Worm (Caenorhabditis elegans) whole organism, L2 larva: ENCODE measurements around the gene R02D5.24.

Experiments used
- C34F6.9 ChIP-seq: fragments of 150-350 bp; optimal IDR thresholded peaks from 2 replicates; lab custom pipeline; 2014; ENCODE audit warnings: missing biosample characterization, missing genetic modification characterization
- F13H6.1 ChIP-seq: sonication (generic microtip); optimal IDR thresholded peaks from 2 replicates; lab custom pipeline; 2016; ENCODE audit warnings: missing genetic modification characterization, missing compliant biosample characterization
- Y55F3AM.14 ChIP-seq: fragments of 200-800 bp; sonication (Bioruptor generic); optimal IDR thresholded peaks from 2 replicates; lab custom pipeline; 2018; ENCODE audit warnings: mild to moderate bottlenecking, missing genetic modification characterization, missing compliant biosample characterization
- alr-1 ChIP-seq: fragments of 150-350 bp; optimal IDR thresholded peaks from 2 replicates; lab custom pipeline; 2014; ENCODE audit warnings: missing biosample characterization, missing genetic modification characterization
- aly-2 ChIP-seq: fragments of 150-350 bp; optimal IDR thresholded peaks from 2 replicates; lab custom pipeline; 2014; ENCODE audit warnings: missing biosample characterization, missing genetic modification characterization
- ama-1 ChIP-seq: fragments of 150-350 bp; optimal IDR thresholded peaks from 2 replicates; lab custom pipeline; 2018; ENCODE audit warnings: inconsistent platforms
- blmp-1 ChIP-seq: sonication (generic microtip); optimal IDR thresholded peaks from 2 replicates; lab custom pipeline; 2017; ENCODE audit warnings: missing genetic modification characterization, mild to moderate bottlenecking, missing compliant biosample characterization, antibody characterized with exemption, moderate library complexity; ENCODE audit not compliant: insufficient read depth
- ceh-16 ChIP-seq: fragments of 150-350 bp; optimal IDR thresholded peaks from 2 replicates; lab custom pipeline; 2014; ENCODE audit warnings: missing biosample characterization, missing genetic modification characterization
- ceh-82 ChIP-seq: fragments of 150-350 bp; optimal IDR thresholded peaks from 2 replicates; lab custom pipeline; 2014; ENCODE audit warnings: missing biosample characterization, missing genetic modification characterization
- dmd-4 ChIP-seq: sonication (generic microtip); optimal IDR thresholded peaks from 2 replicates; lab custom pipeline; 2017; ENCODE audit warnings: missing biosample characterization, missing genetic modification characterization
- egl-27 ChIP-seq: sonication (generic microtip); optimal IDR thresholded peaks from 3 replicates; lab custom pipeline; 2017; ENCODE audit warnings: missing biosample characterization, missing genetic modification reagents, missing genetic modification characterization
- elt-1 ChIP-seq: fragments of 150-350 bp; optimal IDR thresholded peaks from 2 replicates; lab custom pipeline; 2014; ENCODE audit warnings: missing biosample characterization, missing genetic modification characterization
- fos-1 ChIP-seq: fragments of 150-350 bp; optimal IDR thresholded peaks from 2 replicates; lab custom pipeline; 2014; ENCODE audit warnings: missing biosample characterization, missing genetic modification characterization
- gmeb-1 ChIP-seq: fragments of 150-350 bp; optimal IDR thresholded peaks from 2 replicates; lab custom pipeline; 2014; ENCODE audit warnings: missing biosample characterization, missing genetic modification characterization
- lin-11 ChIP-seq: fragments of 150-350 bp; sonication (generic microtip); optimal IDR thresholded peaks from 2 replicates; lab custom pipeline; 2014; ENCODE audit warnings: missing biosample characterization, missing genetic modification characterization, inconsistent platforms, mixed read lengths
- lin-39 ChIP-seq: fragments of 150-350 bp; optimal IDR thresholded peaks from 2 replicates; lab custom pipeline; 2014; ENCODE audit warnings: missing biosample characterization, missing genetic modification reagents, missing genetic modification characterization
- lsy-2 ChIP-seq, 2 experiments: fragments of 150-350 bp in 1 of 2; sonication (generic microtip) in 1 of 2; optimal IDR thresholded peaks; 2 replicates each; lab custom pipeline; 2014 to 2017; ENCODE audit warnings: missing biosample characterization in 2 of 2, missing genetic modification characterization in 2 of 2
- mbf-1 ChIP-seq: sonication (generic microtip); optimal IDR thresholded peaks from 2 replicates; lab custom pipeline; 2017; ENCODE audit warnings: missing biosample characterization, missing genetic modification characterization
- mdl-1 ChIP-seq, 2 experiments: fragments of 150-350 bp in 1 of 2; sonication (generic microtip) in 1 of 2; optimal IDR thresholded peaks; 2 replicates each; lab custom pipeline; 2017; ENCODE audit warnings: missing biosample characterization in 2 of 2, missing genetic modification characterization in 2 of 2
- nhr-10 ChIP-seq: sonication (generic microtip); optimal IDR thresholded peaks from 2 replicates; lab custom pipeline; 2017; ENCODE audit warnings: missing biosample characterization, missing genetic modification characterization
- nhr-11 ChIP-seq: fragments of 150-350 bp; optimal IDR thresholded peaks from 2 replicates; lab custom pipeline; 2014; ENCODE audit warnings: missing biosample characterization, missing genetic modification characterization
- nhr-12 ChIP-seq: fragments of 150-350 bp; optimal IDR thresholded peaks from 2 replicates; lab custom pipeline; 2014; ENCODE audit warnings: missing biosample characterization, missing genetic modification characterization
- nhr-129 ChIP-seq: fragments of 150-350 bp; optimal IDR thresholded peaks from 2 replicates; lab custom pipeline; 2014; ENCODE audit warnings: missing biosample characterization, missing genetic modification characterization
- nhr-21 ChIP-seq: fragments of 150-350 bp; optimal IDR thresholded peaks from 2 replicates; lab custom pipeline; 2014; ENCODE audit warnings: missing biosample characterization, missing genetic modification characterization
- nhr-237 ChIP-seq: fragments of 150-350 bp; optimal IDR thresholded peaks from 2 replicates; lab custom pipeline; 2014; ENCODE audit warnings: missing biosample characterization, missing genetic modification characterization
- nhr-25 ChIP-seq: fragments of 150-350 bp; sonication (generic microtip); optimal IDR thresholded peaks from 3 replicates; lab custom pipeline; 2014; ENCODE audit warnings: missing biosample characterization, missing genetic modification characterization
- nhr-6 ChIP-seq: fragments of 150-350 bp; optimal IDR thresholded peaks from 2 replicates; lab custom pipeline; 2014; ENCODE audit warnings: missing biosample characterization, missing genetic modification characterization
- nhr-77 ChIP-seq: fragments of 150-350 bp; optimal IDR thresholded peaks from 2 replicates; lab custom pipeline; 2014; ENCODE audit warnings: missing biosample characterization, missing genetic modification characterization
- peb-1 ChIP-seq: fragments of 150-350 bp; optimal IDR thresholded peaks from 2 replicates; lab custom pipeline; 2014; ENCODE audit warnings: missing biosample characterization, missing genetic modification characterization
- sem-4 ChIP-seq: fragments of 150-350 bp; optimal IDR thresholded peaks from 2 replicates; lab custom pipeline; 2014; ENCODE audit warnings: missing biosample characterization, missing genetic modification reagents, missing genetic modification characterization
- sma-3 ChIP-seq: sonication (generic microtip); optimal IDR thresholded peaks from 2 replicates; lab custom pipeline; 2016; ENCODE audit warnings: missing genetic modification reagents, missing genetic modification characterization, missing compliant biosample characterization
- unc-39 ChIP-seq: fragments of 150-350 bp; optimal IDR thresholded peaks from 2 replicates; lab custom pipeline; 2014; ENCODE audit warnings: missing biosample characterization, missing genetic modification characterization
- unc-55 ChIP-seq: fragments of 150-350 bp; sonication (generic microtip); optimal IDR thresholded peaks from 3 replicates; lab custom pipeline; 2014; ENCODE audit warnings: missing biosample characterization, missing genetic modification reagents, missing genetic modification characterization
- ztf-1 ChIP-seq: fragments of 200-800 bp; sonication (Bioruptor generic); conservative IDR thresholded peaks from 2 replicates; pipeline ENCODE4 v1.3.6; 2022; ENCODE audit warnings: missing genetic modification characterization, missing compliant biosample characterization
- ztf-4 ChIP-seq: fragments of 150-350 bp; optimal IDR thresholded peaks from 2 replicates; lab custom pipeline; 2014; ENCODE audit warnings: missing biosample characterization, missing genetic modification characterization

The R02D5.24 gene

ce11 chrV:14491097-14491496, 10.0 kb upstream of the R02D5.24 start:
- TF ChIP-seq lsy-2 (tag; optimal IDR thresholded peaks at IDR 0.05; lab: Kevin White, UChicago) (no peak), F13H6.1 (no peak), egl-27 (tag; lab: Kevin White, UChicago) (no peak), alr-1 (tag; lab: Kevin White, UChicago) (no peak), peb-1 (tag; lab: Kevin White, UChicago) (no peak), nhr-77 (no peak), blmp-1 (tag; lab: Kevin White, UChicago) (no peak), nhr-6 (tag; lab: Kevin White, UChicago) (no peak), nhr-11 (no peak), nhr-21 (no peak), elt-1 (tag; lab: Kevin White, UChicago) (no peak), Y55F3AM.14 (GFP tag; lab: Kevin White, UChicago) (no peak)

DNA sequence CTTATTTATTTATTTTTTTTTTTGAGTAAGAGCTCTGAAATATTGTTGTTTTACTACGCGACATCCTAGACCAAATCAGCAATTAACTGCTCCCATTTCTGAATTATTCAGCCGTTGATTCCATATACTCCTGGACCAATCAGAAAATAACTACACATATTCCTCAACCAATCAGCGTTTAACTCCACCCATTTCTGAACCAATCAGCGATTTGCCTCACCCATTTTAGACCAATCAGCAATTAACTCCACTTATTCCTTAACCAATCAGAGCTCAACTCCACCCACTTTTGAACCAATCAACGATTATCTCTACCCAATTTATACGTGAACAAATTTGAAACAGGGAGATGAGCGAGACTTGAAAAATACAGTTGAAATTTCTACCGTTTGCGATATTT, 7.5 kb upstream of the R02D5.24 start:
- TF ChIP-seq sma-3 (GFP tag; lab: Kevin White, UChicago) (no peak), mbf-1 (tag; lab: Kevin White, UChicago) (no peak), mdl-1 (tag; optimal IDR thresholded peaks at IDR 0.05; lab: Kevin White, UChicago) (no peak), nhr-77 (no peak), fos-1 (tag; lab: Kevin White, UChicago) (no peak), dmd-4 (tag; lab: Kevin White, UChicago) (no peak)

- TF ChIP-seq gmeb-1 (tag; lab: Kevin White, UChicago) (no peak), sem-4 (peak; percentile 21), lin-11 (tag; lab: Kevin White, UChicago) (no peak), blmp-1 (tag; lab: Kevin White, UChicago) (peak; percentile 77), F13H6.1 (no peak), C34F6.9 (tag; lab: Kevin White, UChicago) (peak; percentile 17), unc-39 (tag; lab: Kevin White, UChicago) (no peak), ceh-16 (tag; lab: Kevin White, UChicago) (no peak)
- TF ChIP-seq, all 48 proteins: peak for 3
These were observed 5.6 kb upstream of the R02D5.24 start for ce11 chrV:14495493-14495892.

- TF ChIP-seq Y55F3AM.14 (GFP tag; lab: Kevin White, UChicago) (no peak), fos-1 (tag; lab: Kevin White, UChicago) (no peak), egl-27 (tag; lab: Kevin White, UChicago) (no peak), nhr-21 (no peak), ceh-16 (tag; lab: Kevin White, UChicago) (no peak), nhr-77 (no peak), nhr-12 (no peak), nhr-11 (no peak), nhr-25 (no peak)
These were observed 4.7 kb upstream of the R02D5.24 start for ce11 chrV:14496446-14496845.

- TF ChIP-seq nhr-21 (no peak), blmp-1 (tag; lab: Kevin White, UChicago) (no peak), unc-39 (tag; lab: Kevin White, UChicago) (no peak), ceh-82 (tag; lab: Kevin White, UChicago) (no peak), ztf-1 (no peak), nhr-25 (no peak), lin-39 (tag; lab: Kevin White, UChicago) (no peak), nhr-10 (no peak), ama-1 (lab: Kevin White, UChicago) (no peak), nhr-129 (tag; lab: Kevin White, UChicago) (no peak), nhr-237 (tag; lab: Kevin White, UChicago) (no peak), F13H6.1 (no peak), unc-55 (GFP tag; lab: Kevin White, UChicago) (no peak), aly-2 (tag; lab: Kevin White, UChicago) (no peak), alr-1 (tag; lab: Kevin White, UChicago) (no peak), ztf-4 (tag; lab: Kevin White, UChicago) (no peak)
These were observed 2.9 kb upstream of the R02D5.24 start for ce11 chrV:14498204-14498603.
